Worm (Caenorhabditis elegans): ENCODE data around the gene mig-39.

Gene mig-39

ce11 chrIII:8446940-8447403, 19.9 kb upstream of the mig-39 start, which contains the start of gene rpn-3 (continued):
- peak; percentile 94 for TF ChIP-seq nfya-1 (tag; optimal IDR thresholded peaks at IDR 0.05)
- TF ChIP-seq C08G9.2 (tag; optimal IDR thresholded peaks at IDR 0.05) = no peak
- TF ChIP-seq fax-1 (tag; optimal IDR thresholded peaks at IDR 0.05) = no peak
- peak; percentile 7 for TF ChIP-seq pqm-1 (tag; optimal IDR thresholded peaks at IDR 0.05)
- no peak for TF ChIP-seq odd-2 (tag; optimal IDR thresholded peaks at IDR 0.05)
- TF ChIP-seq unc-42 (tag; optimal IDR thresholded peaks at IDR 0.05) = peak; percentile 84
- peak; percentile 53 for TF ChIP-seq ttx-3 (tag; optimal IDR thresholded peaks at IDR 0.05)
- no peak for TF ChIP-seq hlh-13 (GFP tag; optimal IDR thresholded peaks at IDR 0.05)
- no peak for TF ChIP-seq ceh-9 (tag; optimal IDR thresholded peaks at IDR 0.05)
- no peak for TF ChIP-seq T23F11.4 (GFP tag; optimal IDR thresholded peaks at IDR 0.05)
- TF ChIP-seq tbx-2 (tag; optimal IDR thresholded peaks at IDR 0.05) = peak; percentile 84
- peak; percentile 68 for TF ChIP-seq nhr-11 (tag; optimal IDR thresholded peaks at IDR 0.05)
- TF ChIP-seq ceh-45 (GFP tag; IDR thresholded peaks at IDR 0.05) = no peak
- TF ChIP-seq elt-4 (tag; optimal IDR thresholded peaks at IDR 0.05) = no peak
- peak; percentile 67 for TF ChIP-seq ets-4 (tag; optimal IDR thresholded peaks at IDR 0.05)
- no peak for TF ChIP-seq ahr-1 (tag; optimal IDR thresholded peaks at IDR 0.05)
- peak; percentile 84 for TF ChIP-seq ceh-34 (tag; optimal IDR thresholded peaks at IDR 0.05)
- TF ChIP-seq pag-3 (tag; optimal IDR thresholded peaks at IDR 0.05; ENCODE audit: borderline replicate concordance) = no peak
- TF ChIP-seq pha-4 (tag; optimal IDR thresholded peaks at IDR 0.05) = no peak
- TF ChIP-seq ceh-19 (GFP tag; optimal IDR thresholded peaks at IDR 0.05) = peak; percentile 44
- no peak for TF ChIP-seq gmeb-2 (tag; optimal IDR thresholded peaks at IDR 0.05)
- TF ChIP-seq dve-1 (tag; optimal IDR thresholded peaks at IDR 0.05) = peak; percentile 72
- TF ChIP-seq pat-9 (tag; optimal IDR thresholded peaks at IDR 0.05) = no peak
- peak; percentile 68 for TF ChIP-seq K09A11.1 (tag; optimal IDR thresholded peaks at IDR 0.05; ENCODE audit: insufficient read depth)
- TF ChIP-seq sox-4 (tag; optimal IDR thresholded peaks at IDR 0.05) = peak; percentile 28
- TF ChIP-seq elt-2 (tag; optimal IDR thresholded peaks at IDR 0.05) = peak; percentile 34
- no peak for TF ChIP-seq C38D4.7 (GFP tag; optimal IDR thresholded peaks at IDR 0.05)
- peak; percentile 73 for TF ChIP-seq rnt-1 (tag; optimal IDR thresholded peaks at IDR 0.05)
- peak; percentile 8 for TF ChIP-seq ceh-48 (tag; optimal IDR thresholded peaks at IDR 0.05)
- peak; percentile 94 for TF ChIP-seq unc-55 (GFP tag; optimal IDR thresholded peaks at IDR 0.05)
- TF ChIP-seq ceh-24 (tag; optimal IDR thresholded peaks at IDR 0.05) = no peak
- TF ChIP-seq hlh-6 (tag; optimal IDR thresholded peaks at IDR 0.05) = no peak
- peak; percentile 55 for TF ChIP-seq ceh-2 (tag; optimal IDR thresholded peaks at IDR 0.05)

DNA sequence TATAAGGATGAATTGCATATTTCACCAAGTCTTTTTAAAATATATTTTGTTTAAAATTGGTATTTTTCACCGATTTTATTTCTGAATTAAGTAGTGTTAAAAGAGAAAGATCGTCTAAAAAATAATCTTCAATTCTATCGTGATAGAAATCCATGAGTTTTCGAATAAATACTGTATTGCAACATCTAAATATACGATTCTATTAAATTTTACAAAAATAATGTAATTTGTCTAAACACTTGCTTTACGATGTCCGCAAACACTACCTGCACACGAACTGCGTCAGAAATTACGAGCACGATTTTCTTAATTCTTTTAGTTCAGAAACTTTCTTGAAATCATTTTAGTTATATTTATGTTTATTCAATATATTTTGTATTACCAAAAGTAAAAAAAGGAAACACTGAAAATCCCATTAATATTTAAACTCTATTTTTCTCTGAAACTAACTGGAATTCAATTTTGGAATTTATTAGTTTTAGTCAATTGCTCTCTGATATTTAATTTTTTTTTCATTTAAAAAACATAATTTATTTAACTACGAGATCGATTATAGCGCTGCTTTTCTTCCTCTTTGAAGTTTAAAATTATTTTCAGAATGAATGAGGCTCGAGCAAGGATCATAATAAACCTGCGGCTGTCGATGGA, 17.6 kb upstream of the mig-39 start, which contains the start of gene mrpl-32:
Gene mrpl-32, plus strand, starts transcription at position 598 of the 648 bp plus-strand sequence.
- no peak for TF ChIP-seq pag-3 (tag; optimal IDR thresholded peaks at IDR 0.05; ENCODE audit: borderline replicate concordance)
- TF ChIP-seq K09A11.1 (tag; optimal IDR thresholded peaks at IDR 0.05; ENCODE audit: insufficient read depth) = no peak
- no peak for TF ChIP-seq ceh-6 (GFP tag; optimal IDR thresholded peaks at IDR 0.05)

DNA sequence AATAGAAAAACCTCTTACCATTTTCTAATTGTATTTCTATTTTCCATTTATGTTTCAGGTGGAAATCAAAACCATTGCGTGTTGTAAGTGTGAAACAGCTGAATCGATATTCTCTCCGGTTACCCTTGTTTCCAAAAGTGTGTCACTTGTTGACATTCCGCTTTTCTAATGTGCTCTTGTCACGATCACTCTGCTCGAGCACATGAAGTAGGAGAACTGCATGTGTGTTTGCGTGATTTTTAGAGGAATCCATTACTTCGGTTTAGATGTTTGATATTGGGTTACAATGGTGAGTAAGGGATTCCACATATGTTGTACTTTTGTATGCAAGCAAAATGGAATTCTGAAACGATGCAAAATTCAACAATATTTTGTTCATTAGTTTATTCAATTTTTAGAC, 16.3 kb upstream of the mig-39 start:
- no peak for TF ChIP-seq madf-2 (tag; optimal IDR thresholded peaks at IDR 0.05)
- no peak for TF ChIP-seq fax-1 (tag; optimal IDR thresholded peaks at IDR 0.05)
- TF ChIP-seq pros-1 (tag; optimal IDR thresholded peaks at IDR 0.05) = no peak
- no peak for TF ChIP-seq pqm-1 (tag; optimal IDR thresholded peaks at IDR 0.05)
- TF ChIP-seq ceh-18 (tag; optimal IDR thresholded peaks at IDR 0.05) = no peak
- TF ChIP-seq hlh-30 (tag; optimal IDR thresholded peaks at IDR 0.05; ENCODE audit: insufficient read depth) = no peak
- no peak for TF ChIP-seq sox-2 (GFP tag; IDR thresholded peaks at IDR 0.05)
- TF ChIP-seq unc-86 (tag; optimal IDR thresholded peaks at IDR 0.05) = no peak
- TF ChIP-seq C38D4.7 (GFP tag; optimal IDR thresholded peaks at IDR 0.05) = no peak
- TF ChIP-seq dve-1 (tag; optimal IDR thresholded peaks at IDR 0.05) = no peak
- TF ChIP-seq nhr-232 (tag; optimal IDR thresholded peaks at IDR 0.05) = no peak
- no peak for TF ChIP-seq unc-3 (GFP tag; conservative IDR thresholded peaks at IDR 0.05)
- TF ChIP-seq unc-3 (tag; optimal IDR thresholded peaks at IDR 0.05) = no peak
- TF ChIP-seq ceh-31 (tag; optimal IDR thresholded peaks at IDR 0.05) = no peak
- TF ChIP-seq ahr-1 (tag; optimal IDR thresholded peaks at IDR 0.05) = no peak

Data from whole organism, late embryonic.